Worm (Caenorhabditis elegans): Measurements from ENCODE around the gene ZK105.1.

DNA sequence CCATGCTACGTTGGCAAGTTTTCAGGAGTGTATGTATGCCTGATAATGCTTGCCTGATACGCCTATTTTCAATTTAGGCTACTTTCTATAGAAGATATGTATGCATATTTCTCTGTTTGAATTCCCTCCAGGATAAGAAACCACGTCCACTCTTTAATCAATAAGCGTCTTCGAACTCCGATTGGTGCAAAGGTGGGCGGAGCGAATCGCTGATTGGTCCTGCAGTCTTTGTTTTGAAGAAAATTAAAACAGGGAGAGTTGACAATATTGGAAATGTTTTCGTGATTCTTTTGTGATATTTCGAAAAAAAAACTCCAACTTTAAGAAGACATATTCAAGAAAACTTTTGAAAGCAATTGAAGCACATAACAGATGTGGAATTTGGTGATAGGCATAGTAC is 48.1 kb downstream of the ZK105.1 start:
- TF ChIP-seq pqm-1 (tag; optimal IDR thresholded peaks at IDR 0.05) = no peak
- TF ChIP-seq ces-1 (GFP tag; optimal IDR thresholded peaks at IDR 0.05) = no peak
- TF ChIP-seq unc-39 (tag; optimal IDR thresholded peaks at IDR 0.05) = no peak
- TF ChIP-seq hlh-30 (tag; optimal IDR thresholded peaks at IDR 0.05; ENCODE audit: insufficient read depth) = no peak
- TF ChIP-seq fkh-10 (GFP tag; optimal IDR thresholded peaks at IDR 0.05) = no peak
- TF ChIP-seq ama-1 (optimal IDR thresholded peaks at IDR 0.05) = no peak
